Worm (Caenorhabditis elegans) whole organism, mixed stage, embryonic: Measurements from ENCODE around the gene amt-2.

ENCODE experiments used
- elt-1 ChIP-seq: sonication (generic microtip); optimal IDR thresholded peaks from 2 replicates; lab custom pipeline; 2017; ENCODE audit warnings: missing genetic modification characterization, mild to moderate bottlenecking, missing compliant biosample characterization, antibody characterized with exemption, moderate library complexity, borderline replicate concordance; ENCODE audit not compliant: insufficient read depth
- lin-13 ChIP-seq: fragments of 150-350 bp; optimal IDR thresholded peaks from 2 replicates; lab custom pipeline; 2014; ENCODE audit warnings: missing biosample characterization, missing genetic modification characterization
- nhr-28 ChIP-seq: fragments of 150-350 bp; optimal IDR thresholded peaks from 2 replicates; lab custom pipeline; 2014; ENCODE audit warnings: missing biosample characterization, missing genetic modification characterization
- snpc-4 ChIP-seq: fragments of 150-350 bp; optimal IDR thresholded peaks from 2 replicates; lab custom pipeline; 2014; ENCODE audit warnings: missing biosample characterization, missing genetic modification characterization
- ztf-11 ChIP-seq: fragments of 150-350 bp; optimal IDR thresholded peaks from 2 replicates; lab custom pipeline; 2014; ENCODE audit warnings: missing biosample characterization, missing genetic modification characterization

DNA sequence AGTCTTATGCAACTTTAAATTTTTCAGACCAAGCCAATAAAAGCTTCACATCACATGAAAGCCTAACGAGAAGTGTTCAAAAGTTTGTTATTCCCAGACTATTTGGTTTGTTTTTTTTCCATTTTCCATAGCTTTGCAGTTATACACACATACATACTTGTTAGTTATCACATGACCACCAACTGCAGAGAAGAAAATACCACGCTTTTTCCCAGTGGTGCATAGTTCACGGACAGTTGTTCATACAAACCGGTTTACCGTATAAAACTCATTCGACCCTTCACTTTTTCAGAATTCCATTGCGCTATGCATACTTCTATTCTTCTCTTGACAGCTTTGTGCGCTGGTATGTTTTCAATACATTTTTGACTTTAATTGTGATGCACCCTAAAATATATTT is 21.5 kb downstream of the amt-2 start, which contains the start of gene scl-5:
- TF ChIP-seq snpc-4 (tag; lab: Kevin White, UChicago) (no peak), nhr-28 (no peak), elt-1 (tag; lab: Kevin White, UChicago) (no peak), lin-13 (tag; lab: Kevin White, UChicago) (no peak), ztf-11 (tag; lab: Kevin White, UChicago) (no peak)
